Worm (Caenorhabditis elegans): ENCODE data around the gene F26D2.13.

DNA sequence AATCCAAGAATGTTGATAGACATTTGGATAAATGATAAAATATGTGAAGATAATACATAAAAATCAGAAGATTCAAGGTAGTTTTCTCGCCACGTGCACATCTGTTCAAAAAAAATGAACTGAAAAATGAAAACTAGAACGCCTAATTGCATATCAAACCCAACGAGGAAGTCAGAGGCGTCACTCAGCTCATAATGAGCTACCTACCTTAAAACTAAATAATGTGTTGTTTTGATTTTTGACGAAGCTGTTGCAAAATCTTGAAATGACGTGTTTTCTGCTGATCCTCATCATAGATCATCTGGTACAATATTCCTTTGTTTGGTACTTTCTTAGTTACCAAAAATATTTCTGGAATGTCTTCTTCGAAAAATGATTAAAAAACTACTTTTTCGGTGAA is 35.5 kb upstream of the F26D2.13 start, which contains the start of gene srh-138:
- TF ChIP-seq dpl-1 (GFP tag; optimal IDR thresholded peaks at IDR 0.05): no peak
- no peak for TF ChIP-seq nhr-237 (tag; optimal IDR thresholded peaks at IDR 0.05)
- no peak for TF ChIP-seq cey-2 (tag; optimal IDR thresholded peaks at IDR 0.05; ENCODE audit: borderline replicate concordance, insufficient read depth)
- no peak for TF ChIP-seq ctbp-1 (GFP tag; IDR thresholded peaks at IDR 0.05)
- TF ChIP-seq hmg-1.1 (GFP tag; IDR thresholded peaks at IDR 0.05): no peak
- TF ChIP-seq unc-62 (GFP tag; optimal IDR thresholded peaks at IDR 0.05 in 1 of 2): no peak
- TF ChIP-seq unc-62 (tag; optimal IDR thresholded peaks at IDR 0.05): no peak
- no peak for TF ChIP-seq ama-1 (optimal IDR thresholded peaks at IDR 0.05)
- no peak for TF ChIP-seq aly-2 (tag; optimal IDR thresholded peaks at IDR 0.05)
- no peak for TF ChIP-seq nhr-6 (tag; optimal IDR thresholded peaks at IDR 0.05)
- no peak for TF ChIP-seq T20F7.1 (GFP tag; optimal IDR thresholded peaks at IDR 0.05)
- TF ChIP-seq ztf-11 (tag; optimal IDR thresholded peaks at IDR 0.05): no peak
- no peak for TF ChIP-seq fos-1 (tag; optimal IDR thresholded peaks at IDR 0.05)
- TF ChIP-seq sdz-12 (GFP tag; optimal IDR thresholded peaks at IDR 0.05): no peak
